Fruit fly (Drosophila melanogaster): ENCODE results near the gene CG13280.

- TF ChIP-seq CG8478 (optimal IDR thresholded peaks at IDR 0.05) = no peak
- TF ChIP-seq CTCF (optimal IDR thresholded peaks at IDR 0.05) = no peak
Observed at dm6 chr2L:16868897-16869324, 48.0 kb upstream of the CG13280 start.
